Fruit fly (Drosophila melanogaster) whole organism, embryonic: ENCODE measurements around the gene CG6287.

ENCODE experiments used
- Bdp1 ChIP-seq: fragments of 200-800 bp; sonication (Bioruptor generic); optimal IDR thresholded peaks from 3 replicates; lab custom pipeline; 2016; ENCODE audit warnings: missing biosample characterization, missing genetic modification characterization
- CG10267 ChIP-seq: fragments of 200-800 bp; sonication (Bioruptor generic); optimal IDR thresholded peaks from 2 replicates; lab custom pipeline; 2018; ENCODE audit warnings: missing biosample characterization, mild to moderate bottlenecking, missing genetic modification characterization, moderate library complexity
- CG10565 ChIP-seq: fragments of 200-800 bp; sonication (Bioruptor generic); optimal IDR thresholded peaks from 3 replicates; lab custom pipeline; 2016; ENCODE audit warnings: missing biosample characterization, mild to moderate bottlenecking, missing genetic modification characterization
- CG11695 ChIP-seq: fragments of 200-800 bp; sonication (Bioruptor generic); IDR thresholded peaks from 3 replicates; pipeline ENCODE4 v1.3.6; 2022; ENCODE audit warnings: missing biosample characterization, missing genetic modification characterization
- CG11723 ChIP-seq: fragments of 200-800 bp; sonication (Bioruptor generic); optimal IDR thresholded peaks from 2 replicates; lab custom pipeline; 2017; ENCODE audit warnings: missing biosample characterization, mild to moderate bottlenecking, missing genetic modification characterization
- CG12155 ChIP-seq: fragments of 200-800 bp; sonication (Bioruptor generic); optimal IDR thresholded peaks from 3 replicates; lab custom pipeline; 2016; ENCODE audit warnings: missing biosample characterization, missing genetic modification characterization
- CG13894 ChIP-seq: fragments of 200-800 bp; sonication (Bioruptor generic); optimal IDR thresholded peaks from 3 replicates; lab custom pipeline; 2018; ENCODE audit warnings: missing biosample characterization, mild to moderate bottlenecking, missing genetic modification characterization, moderate library complexity
- CG15601 ChIP-seq: fragments of 200-800 bp; sonication (Bioruptor generic); optimal IDR thresholded peaks from 3 replicates; lab custom pipeline; 2019; ENCODE audit warnings: missing biosample characterization, mild to moderate bottlenecking, missing genetic modification characterization, moderate library complexity
- CG17328 ChIP-seq: fragments of 200-800 bp; sonication (Bioruptor generic); IDR thresholded peaks from 2 replicates; pipeline ENCODE4 v1.3.6; 2022; ENCODE audit warnings: missing biosample characterization, missing genetic modification characterization
- CG17912 ChIP-seq: fragments of 200-800 bp; sonication (Bioruptor generic); optimal IDR thresholded peaks from 2 replicates; lab custom pipeline; 2018; ENCODE audit warnings: missing biosample characterization, mild to moderate bottlenecking, missing genetic modification characterization
- CG18262 ChIP-seq: fragments of 200-800 bp; optimal IDR thresholded peaks from 3 replicates; lab custom pipeline; 2019; ENCODE audit warnings: missing biosample characterization, mild to moderate bottlenecking, missing genetic modification characterization, moderate library complexity
- CG18599 ChIP-seq: fragments of 200-800 bp; sonication (Bioruptor generic); optimal IDR thresholded peaks from 3 replicates; lab custom pipeline; 2017; ENCODE audit warnings: missing biosample characterization, missing genetic modification characterization, mild to moderate bottlenecking, moderate library complexity, missing genetic modification reagents
- CG3163 ChIP-seq: fragments of 200-800 bp; sonication (Bioruptor generic); optimal IDR thresholded peaks from 3 replicates; lab custom pipeline; 2016; ENCODE audit warnings: missing biosample characterization, missing genetic modification characterization
- CG32767 ChIP-seq: fragments of 200-800 bp; sonication (Bioruptor generic); IDR thresholded peaks from 2 replicates; pipeline ENCODE4 v1.3.6; 2022; ENCODE audit warnings: missing biosample characterization, missing genetic modification characterization
- CG5953 ChIP-seq: fragments of 200-800 bp; sonication (Bioruptor generic); IDR thresholded peaks from 2 replicates; pipeline ENCODE4 v1.3.6; 2022; ENCODE audit warnings: missing biosample characterization, missing genetic modification characterization
- CG6272 ChIP-seq: fragments of 200-800 bp; sonication (Bioruptor generic); IDR thresholded peaks from 2 replicates; pipeline ENCODE4 v1.3.6; 2022; ENCODE audit warnings: missing biosample characterization, missing genetic modification characterization
- CG7357 ChIP-seq: fragments of 200-800 bp; sonication (Bioruptor generic); IDR thresholded peaks from 3 replicates; pipeline ENCODE4 v1.3.6; 2022; ENCODE audit warnings: missing biosample characterization, missing genetic modification characterization
- Deaf1 ChIP-seq: fragments of 200-800 bp; optimal IDR thresholded peaks from 3 replicates; lab custom pipeline; 2019; ENCODE audit warnings: missing biosample characterization, mild to moderate bottlenecking, missing genetic modification characterization, moderate library complexity
- Kr ChIP-seq: fragments of 200-800 bp; sonication (Bioruptor generic); optimal IDR thresholded peaks from 2 replicates; lab custom pipeline; 2017; ENCODE audit warnings: missing biosample characterization, mild to moderate bottlenecking, missing genetic modification characterization
- Myb ChIP-seq: fragments of 200-800 bp; sonication (Bioruptor generic); optimal IDR thresholded peaks from 2 replicates; lab custom pipeline; 2016; ENCODE audit warnings: missing biosample characterization, missing genetic modification characterization
- NC2β ChIP-seq: fragments of 200-800 bp; sonication (Bioruptor generic); optimal IDR thresholded peaks from 2 replicates; lab custom pipeline; 2016; ENCODE audit warnings: missing biosample characterization, missing genetic modification characterization
- Ptx1 ChIP-seq: fragments of 200-800 bp; sonication (Bioruptor generic); IDR thresholded peaks from 2 replicates; pipeline ENCODE4 v1.3.6; 2022; ENCODE audit warnings: missing biosample characterization, missing genetic modification characterization
- TFAM ChIP-seq: fragments of 200-800 bp; sonication (Bioruptor generic); optimal IDR thresholded peaks from 2 replicates; lab custom pipeline; 2017; ENCODE audit warnings: missing biosample characterization, missing genetic modification characterization, inconsistent platforms
- Tbp ChIP-seq: fragments of >200 bp; optimal IDR thresholded peaks from 2 replicates; lab custom pipeline; 2018; ENCODE audit warnings: missing biosample characterization, missing genetic modification characterization
- Usf ChIP-seq: fragments of 200-800 bp; sonication (Bioruptor generic); optimal IDR thresholded peaks from 2 replicates; lab custom pipeline; 2017; ENCODE audit warnings: missing genotype, missing biosample characterization, missing genetic modification characterization
- ap ChIP-seq: fragments of 200-800 bp; sonication (Bioruptor generic); IDR thresholded peaks from 2 replicates; pipeline ENCODE4 v1.3.6; 2022; ENCODE audit warnings: missing biosample characterization, missing genetic modification characterization
- chm ChIP-seq: fragments of 200-800 bp; sonication (Bioruptor generic); IDR thresholded peaks from 2 replicates; pipeline ENCODE4 v1.3.6; 2022; ENCODE audit warnings: missing biosample characterization, missing genetic modification characterization
- ci ChIP-seq: fragments of 200-800 bp; sonication (Bioruptor generic); IDR thresholded peaks from 3 replicates; pipeline ENCODE4 v1.3.6; 2022; ENCODE audit warnings: missing biosample characterization, missing genetic modification characterization
- croc ChIP-seq: fragments of 200-800 bp; sonication (Bioruptor generic); conservative IDR thresholded peaks from 3 replicates; pipeline ENCODE4 v1.3.6; 2022; ENCODE audit warnings: missing biosample characterization, missing genetic modification characterization
- crol ChIP-seq: fragments of 200-800 bp; sonication (Bioruptor generic); IDR thresholded peaks from 2 replicates; pipeline ENCODE4 v1.3.6; 2022; ENCODE audit warnings: missing biosample characterization, missing genetic modification characterization
- danr ChIP-seq: fragments of 200-800 bp; sonication (Bioruptor generic); IDR thresholded peaks from 2 replicates; pipeline ENCODE4 v1.3.6; 2022; ENCODE audit warnings: missing biosample characterization, missing genetic modification characterization
- dm ChIP-seq: fragments of 200-800 bp; sonication (Bioruptor generic); optimal IDR thresholded peaks from 3 replicates; lab custom pipeline; 2016; ENCODE audit warnings: missing biosample characterization, missing genetic modification characterization
- ewg ChIP-seq: fragments of 200-800 bp; sonication (Bioruptor generic); optimal IDR thresholded peaks from 3 replicates; lab custom pipeline; 2017; ENCODE audit warnings: mild to moderate bottlenecking, missing biosample characterization, missing genetic modification reagents, missing genetic modification characterization
- gce ChIP-seq: fragments of 200-800 bp; sonication (Bioruptor generic); IDR thresholded peaks from 3 replicates; pipeline ENCODE4 v1.3.6; 2022; ENCODE audit warnings: missing biosample characterization, missing genetic modification characterization
- grn ChIP-seq: fragments of 200-800 bp; sonication (Bioruptor generic); optimal IDR thresholded peaks from 3 replicates; lab custom pipeline; 2017; ENCODE audit warnings: missing biosample characterization, missing genetic modification characterization
- kay ChIP-seq: fragments of 200-800 bp; sonication (Bioruptor generic); optimal IDR thresholded peaks from 2 replicates; lab custom pipeline; 2016; ENCODE audit warnings: missing biosample characterization, missing genetic modification characterization
- lmd ChIP-seq: fragments of 200-800 bp; sonication (Bioruptor generic); IDR thresholded peaks from 2 replicates; pipeline ENCODE4 v1.3.6; 2022; ENCODE audit warnings: missing biosample characterization, missing genetic modification characterization
- nom ChIP-seq: fragments of 200-800 bp; sonication (Bioruptor generic); optimal IDR thresholded peaks from 2 replicates; lab custom pipeline; 2017; ENCODE audit warnings: missing biosample characterization, missing genetic modification characterization, mild to moderate bottlenecking, moderate library complexity, missing genetic modification reagents
- onecut ChIP-seq: fragments of 200-800 bp; sonication (Bioruptor generic); IDR thresholded peaks from 2 replicates; pipeline ENCODE4 v1.3.6; 2022; ENCODE audit warnings: missing biosample characterization, missing genetic modification characterization
- otp ChIP-seq: fragments of 200-800 bp; sonication (Bioruptor generic); IDR thresholded peaks from 3 replicates; pipeline ENCODE4, ENCODE4 v1.3.6; 2022; ENCODE audit warnings: missing biosample characterization, missing genetic modification characterization
- rib ChIP-seq: fragments of 200-800 bp; sonication (Bioruptor generic); IDR thresholded peaks from 2 replicates; pipeline ENCODE4 v1.3.6; 2022; ENCODE audit warnings: missing biosample characterization, missing genetic modification characterization
- sens-2 ChIP-seq: fragments of 200-800 bp; sonication (Bioruptor generic); IDR thresholded peaks from 2 replicates; pipeline ENCODE4 v1.3.6; 2022; ENCODE audit warnings: missing biosample characterization, missing genetic modification characterization
- sr ChIP-seq: fragments of 200-800 bp; sonication (Bioruptor generic); IDR thresholded peaks from 3 replicates; pipeline ENCODE4 v1.3.6; 2022; ENCODE audit warnings: missing biosample characterization, missing genetic modification characterization
- sug ChIP-seq: fragments of 200-800 bp; optimal IDR thresholded peaks from 2 replicates; lab custom pipeline; 2019; ENCODE audit warnings: missing biosample characterization, mild to moderate bottlenecking, missing genetic modification characterization, moderate library complexity
- tap ChIP-seq: fragments of 200-800 bp; optimal IDR thresholded peaks from 3 replicates; lab custom pipeline; 2019; ENCODE audit warnings: missing biosample characterization, mild to moderate bottlenecking, missing genetic modification characterization, moderate library complexity
- zen ChIP-seq: fragments of 200-800 bp; sonication (Bioruptor generic); optimal IDR thresholded peaks from 3 replicates; lab custom pipeline; 2018; ENCODE audit warnings: missing biosample characterization, mild to moderate bottlenecking, missing genetic modification characterization, moderate library complexity

The CG6287 gene

dm6 chr2L:11168684-11169549, 13.4 kb upstream of the CG6287 start (continued):
- no peak for TF ChIP-seq sug (tag; lab: Kevin White, UChicago)
- no peak for TF ChIP-seq CG12155 (GFP tag; lab: Kevin White, UChicago)
- TF ChIP-seq CG5953 (GFP tag; lab: Robert Waterston, UW), result no peak
- TF ChIP-seq ewg (GFP tag; lab: Kevin White, UChicago), result peak; percentile 93
- TF ChIP-seq Bdp1 (GFP tag; lab: Kevin White, UChicago), result no peak
- no peak for TF ChIP-seq CG10565 (GFP tag; lab: Kevin White, UChicago)
- no peak for TF ChIP-seq nom (GFP tag; lab: Kevin White, UChicago)
- TF ChIP-seq lmd (GFP tag; lab: Robert Waterston, UW), result no peak
- TF ChIP-seq CG32767 (GFP tag; lab: Robert Waterston, UW), result 0 out of 2 replicates have a peak, but pooled peaks have one; percentile 60
- TF ChIP-seq CG10267 (tag; lab: Kevin White, UChicago), result no peak
- TF ChIP-seq onecut (GFP tag; lab: Robert Waterston, UW), result no peak
- no peak for TF ChIP-seq Myb (GFP tag; lab: Kevin White, UChicago)
- no peak for TF ChIP-seq CG6272
- no peak for TF ChIP-seq CG11695
- peak; percentile 2 for TF ChIP-seq CG18599 (GFP tag; lab: Kevin White, UChicago)
- no peak for TF ChIP-seq ap (GFP tag; lab: Robert Waterston, UW)
- no peak for TF ChIP-seq rib
- no peak for TF ChIP-seq CG18262
- no peak for TF ChIP-seq chm (GFP tag; lab: Robert Waterston, UW)
- TF ChIP-seq ci (GFP tag; lab: Robert Waterston, UW), result 0 out of 3 replicates have a peak, but pooled peaks have one; percentile 38
- no peak for TF ChIP-seq CG3163 (GFP tag; lab: Kevin White, UChicago)
- no peak for TF ChIP-seq Kr (GFP tag; lab: Kevin White, UChicago)
- TF ChIP-seq CG17328 (GFP tag; lab: Robert Waterston, UW), result no peak
- no peak for TF ChIP-seq CG7357
- TF ChIP-seq croc (GFP tag; lab: Robert Waterston, UW), result no peak
- TF ChIP-seq dm (GFP tag; lab: Kevin White, UChicago), result no peak
- peak; percentile 83 for TF ChIP-seq crol (GFP tag; lab: Robert Waterston, UW)
- TF ChIP-seq Tbp, result no peak
- no peak for TF ChIP-seq CG17912 (GFP tag; lab: Kevin White, UChicago)
- TF ChIP-seq Ptx1 (GFP tag; lab: Robert Waterston, UW), result no peak
- no peak for TF ChIP-seq otp (GFP tag; lab: Robert Waterston, UW)
- no peak for TF ChIP-seq gce (GFP tag; lab: Robert Waterston, UW)
- TF ChIP-seq Deaf1 (tag; lab: Kevin White, UChicago), result peak; percentile 52
- TF ChIP-seq tap (tag; lab: Kevin White, UChicago), result no peak
- TF ChIP-seq CG15601 (tag; lab: Kevin White, UChicago), result peak; percentile 89
- no peak for TF ChIP-seq danr (GFP tag; lab: Robert Waterston, UW)
- TF ChIP-seq Usf (GFP tag; lab: Kevin White, UChicago), result no peak
- TF ChIP-seq sr (GFP tag; lab: Robert Waterston, UW), result no peak
- TF ChIP-seq grn (GFP tag; lab: Kevin White, UChicago), result no peak
- TF ChIP-seq CG13894 (tag; lab: Kevin White, UChicago), result no peak
- TF ChIP-seq sens-2, result no peak
- TF ChIP-seq zen (tag; lab: Kevin White, UChicago), result no peak
- no peak for TF ChIP-seq NC2β
- no peak for TF ChIP-seq CG11723 (GFP tag; lab: Kevin White, UChicago)
- no peak for TF ChIP-seq TFAM (GFP tag; lab: Kevin White, UChicago)
- TF ChIP-seq kay (GFP tag; lab: Kevin White, UChicago), result no peak
- TF ChIP-seq, all 482 proteins: peak for 21
